Fruit fly (Drosophila melanogaster): ENCODE data around the gene Ttc26.

Gene Ttc26

DNA sequence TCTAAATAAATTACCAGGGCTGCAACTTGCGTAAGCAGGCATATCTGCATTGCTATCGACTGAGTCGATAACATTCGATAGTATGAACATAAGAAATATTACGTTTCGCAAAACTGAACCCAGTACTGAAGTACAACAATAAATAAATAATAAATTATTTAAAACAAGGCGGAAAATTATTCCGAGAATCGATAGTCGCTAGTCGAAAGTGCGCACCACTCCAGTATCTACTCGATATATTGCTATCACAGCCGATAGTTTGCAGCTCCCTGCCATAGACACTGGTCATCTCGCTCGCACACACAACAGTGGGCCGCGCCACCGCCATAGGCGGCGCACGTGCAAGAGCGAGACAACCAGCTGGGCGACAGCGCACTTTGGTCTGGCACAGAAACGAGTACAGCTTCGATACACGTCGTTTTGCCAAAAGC is 19.2 kb downstream of the Ttc26 start, which contains the start of gene nsl1 (continued):
- TF ChIP-seq CG15336 (GFP tag; IDR thresholded peaks at IDR 0.05) (0 out of 2 replicates have a peak, but pooled peaks have one; percentile 14), Eip93F (GFP tag; optimal IDR thresholded peaks at IDR 0.05) (no peak), cyc (GFP tag; optimal IDR thresholded peaks at IDR 0.05) (peak; percentile 24), pdm3 (GFP tag; optimal IDR thresholded peaks at IDR 0.05) (peak; percentile 45), CG1621 (tag; optimal IDR thresholded peaks at IDR 0.05) (peak; percentile 69), CG7368 (GFP tag; optimal IDR thresholded peaks at IDR 0.05) (no peak), Lpt (GFP tag; optimal IDR thresholded peaks at IDR 0.05) (no peak), Gug (GFP tag; IDR thresholded peaks at IDR 0.05) (no peak), fd59A (GFP tag; optimal IDR thresholded peaks at IDR 0.05) (no peak), CG31627 (GFP tag; optimal IDR thresholded peaks at IDR 0.05) (peak; percentile 9), Eip75B (GFP tag; optimal IDR thresholded peaks at IDR 0.05) (no peak), CG16779 (tag; optimal IDR thresholded peaks at IDR 0.05) (peak; percentile 29), Hr39 (GFP tag; optimal IDR thresholded peaks at IDR 0.05) (no peak), net (GFP tag; optimal IDR thresholded peaks at IDR 0.05) (no peak), CG6276 (GFP tag; optimal IDR thresholded peaks at IDR 0.05) (no peak), CG8632 (GFP tag; optimal IDR thresholded peaks at IDR 0.05) (no peak), Sox14 (GFP tag; optimal IDR thresholded peaks at IDR 0.05) (peak; percentile 60), CG6163 (GFP tag; IDR thresholded peaks at IDR 0.05) (peak; percentile 51; the same call in 1 of the 3 replicates), salr (GFP tag; optimal IDR thresholded peaks at IDR 0.05) (peak in 1 of 2 experiments; percentile 41), Hr38 (GFP tag; optimal IDR thresholded peaks at IDR 0.05) (no peak), Sox15 (GFP tag; optimal IDR thresholded peaks at IDR 0.05) (no peak), CG11762 (GFP tag; optimal IDR thresholded peaks at IDR 0.05; ENCODE audit: insufficient read depth) (no peak), Met (GFP tag; optimal IDR thresholded peaks at IDR 0.05) (peak; percentile 37), CG32006 (GFP tag; optimal IDR thresholded peaks at IDR 0.05) (no peak), fkh (GFP tag; optimal IDR thresholded peaks at IDR 0.05) (no peak), CG6808 (GFP tag; optimal IDR thresholded peaks at IDR 0.05) (peak; percentile 43), CG6792 (GFP tag; optimal IDR thresholded peaks at IDR 0.05) (no peak), acj6 (GFP tag; optimal IDR thresholded peaks at IDR 0.05) (peak; percentile 46), CG3919 (GFP tag; optimal IDR thresholded peaks at IDR 0.05) (peak; percentile 50), CG9139 (GFP tag; optimal IDR thresholded peaks at IDR 0.05) (no peak), ss (GFP tag; optimal IDR thresholded peaks at IDR 0.05) (peak in 1 of 2 experiments; percentile 49), vri (GFP tag; optimal IDR thresholded peaks at IDR 0.05) (peak; percentile 31)

DNA sequence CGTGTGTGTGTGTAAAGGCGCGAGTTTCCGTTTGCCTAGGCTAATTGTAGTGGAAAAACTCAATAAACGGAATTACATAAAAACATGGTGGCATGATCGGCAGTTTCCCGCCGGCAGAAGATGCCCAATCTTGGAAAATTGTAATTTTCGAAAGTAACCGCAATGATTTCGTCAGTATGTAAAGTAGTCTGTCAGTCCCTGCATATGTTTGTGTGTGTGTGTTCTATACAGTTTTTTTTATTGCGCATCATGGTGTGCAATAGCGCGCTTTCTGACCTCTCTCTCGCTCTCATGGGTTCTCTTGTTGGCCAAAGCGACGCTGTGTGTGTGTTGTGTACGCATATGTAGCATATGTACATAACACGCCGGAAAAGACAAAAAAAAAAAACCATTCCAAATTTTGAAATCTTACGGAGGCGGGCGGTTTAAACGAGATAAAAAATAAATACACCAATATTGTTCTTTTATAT is 20.1 kb downstream of the Ttc26 start:
- TF ChIP-seq CG11762 (GFP tag; optimal IDR thresholded peaks at IDR 0.05; ENCODE audit: insufficient read depth) (no peak), Sox102F (GFP tag; optimal IDR thresholded peaks at IDR 0.05) (no peak), fd59A (GFP tag; optimal IDR thresholded peaks at IDR 0.05) (no peak), CG10669 (GFP tag; optimal IDR thresholded peaks at IDR 0.05) (peak; percentile 39), achi (GFP tag; optimal IDR thresholded peaks at IDR 0.05) (peak; percentile 35), Ets21C (GFP tag; optimal IDR thresholded peaks at IDR 0.05) (no peak), Lpt (GFP tag; optimal IDR thresholded peaks at IDR 0.05) (peak; percentile 64), CG6854 (GFP tag; optimal IDR thresholded peaks at IDR 0.05) (peak; percentile 47), svp (GFP tag) (no peak), CG34406 (GFP tag; optimal IDR thresholded peaks at IDR 0.05) (peak; percentile 37), CG6808 (GFP tag; optimal IDR thresholded peaks at IDR 0.05) (peak; percentile 33), Ets96B (tag; optimal IDR thresholded peaks at IDR 0.05) (peak; percentile 38), Sox15 (GFP tag; optimal IDR thresholded peaks at IDR 0.05) (no peak), salr (GFP tag; optimal IDR thresholded peaks at IDR 0.05) (peak in 1 of 2 experiments; percentile 11), CG8319 (GFP tag; optimal IDR thresholded peaks at IDR 0.05) (no peak), net (GFP tag; optimal IDR thresholded peaks at IDR 0.05) (peak; percentile 28), fd85E (GFP tag; optimal IDR thresholded peaks at IDR 0.05) (no peak), CG15336 (GFP tag; IDR thresholded peaks at IDR 0.05) (peak; percentile 35; the same call in 1 of the 2 replicates), Hr39 (GFP tag; optimal IDR thresholded peaks at IDR 0.05) (no peak), OdsH (GFP tag; optimal IDR thresholded peaks at IDR 0.05) (no peak), Smox (GFP tag; optimal IDR thresholded peaks at IDR 0.05) (no peak), Gug (GFP tag; IDR thresholded peaks at IDR 0.05) (no peak), Hr38 (GFP tag; optimal IDR thresholded peaks at IDR 0.05) (no peak), CG31627 (GFP tag; optimal IDR thresholded peaks at IDR 0.05) (no peak), pdm3 (GFP tag; optimal IDR thresholded peaks at IDR 0.05) (no peak), CG32006 (GFP tag; optimal IDR thresholded peaks at IDR 0.05) (no peak), CG11902 (GFP tag; optimal IDR thresholded peaks at IDR 0.05) (no peak), CG11294 (GFP tag; IDR thresholded peaks at IDR 0.05) (no peak), dac (GFP tag; optimal IDR thresholded peaks at IDR 0.05) (no peak), CG8632 (GFP tag; optimal IDR thresholded peaks at IDR 0.05) (no peak), CG3919 (GFP tag; optimal IDR thresholded peaks at IDR 0.05) (peak; percentile 47), CG1621 (tag; optimal IDR thresholded peaks at IDR 0.05) (peak; percentile 68), CG16779 (tag; optimal IDR thresholded peaks at IDR 0.05) (no peak), lz (GFP tag; optimal IDR thresholded peaks at IDR 0.05) (no peak), CG6163 (GFP tag; IDR thresholded peaks at IDR 0.05) (peak; percentile 51; the same call in 1 of the 3 replicates)

All from whole organism, prepupa.